Worm (Caenorhabditis elegans) whole organism, L2 larva: ENCODE results near the gene msd-2.

Experiments
- ZK546.5 ChIP-seq: sonication (generic microtip); optimal IDR thresholded peaks from 2 replicates; lab custom pipeline; 2017; ENCODE audit warnings: missing biosample characterization, missing genetic modification characterization
- nhr-10 ChIP-seq: sonication (generic microtip); optimal IDR thresholded peaks from 2 replicates; lab custom pipeline; 2017; ENCODE audit warnings: missing biosample characterization, missing genetic modification characterization
- zag-1 ChIP-seq: fragments of 150-350 bp; optimal IDR thresholded peaks from 2 replicates; lab custom pipeline; 2014; ENCODE audit warnings: missing biosample characterization, missing genetic modification characterization

- no peak for TF ChIP-seq nhr-10 (tag; lab: Kevin White, UChicago)
- TF ChIP-seq ZK546.5 (tag; lab: Kevin White, UChicago) = no peak
- no peak for TF ChIP-seq zag-1 (tag; lab: Kevin White, UChicago)
These were observed 27.1 kb upstream of the msd-2 start, which contains the start of gene C47E12.3 for ce11 chrIV:10001748-10002147.
